Worm (Caenorhabditis elegans) whole organism, late embryonic: Measurements from ENCODE around the gene tra-4.

Source experiments
- F13H6.1 ChIP-seq: sonication (generic microtip); optimal IDR thresholded peaks from 2 replicates; lab custom pipeline; 2016; ENCODE audit warnings: missing genetic modification characterization, missing compliant biosample characterization
- K02D7.2 ChIP-seq: sonication (generic microtip); optimal IDR thresholded peaks from 2 replicates; lab custom pipeline; 2017; ENCODE audit warnings: mild to moderate bottlenecking, missing genetic modification characterization, missing compliant biosample characterization
- ahr-1 ChIP-seq: sonication (generic microtip); optimal IDR thresholded peaks from 2 replicates; lab custom pipeline; 2016; ENCODE audit warnings: missing genetic modification characterization, missing compliant biosample characterization
- ama-1 ChIP-seq: fragments of 150-350 bp; optimal IDR thresholded peaks from 2 replicates; lab custom pipeline; 2014
- ceh-14 ChIP-seq: sonication (generic microtip); optimal IDR thresholded peaks from 2 replicates; lab custom pipeline; 2016; ENCODE audit warnings: missing genotype, missing genetic modification characterization, missing compliant biosample characterization
- ceh-18 ChIP-seq: sonication (generic microtip); optimal IDR thresholded peaks from 2 replicates; lab custom pipeline; 2016; ENCODE audit warnings: missing genetic modification characterization, missing compliant biosample characterization
- ceh-19 ChIP-seq: fragments of 200-800 bp; sonication (Bioruptor generic); optimal IDR thresholded peaks from 2 replicates; lab custom pipeline; 2018; ENCODE audit warnings: mild to moderate bottlenecking, missing genetic modification characterization, missing compliant biosample characterization
- ceh-24 ChIP-seq: sonication (generic microtip); optimal IDR thresholded peaks from 2 replicates; lab custom pipeline; 2016; ENCODE audit warnings: mild to moderate bottlenecking, missing genetic modification characterization, missing compliant biosample characterization
- ceh-31 ChIP-seq: sonication (generic microtip); optimal IDR thresholded peaks from 2 replicates; lab custom pipeline; 2016; ENCODE audit warnings: missing genetic modification characterization, missing compliant biosample characterization
- ceh-34 ChIP-seq: sonication (generic microtip); optimal IDR thresholded peaks from 2 replicates; lab custom pipeline; 2016; ENCODE audit warnings: mild to moderate bottlenecking, missing genetic modification characterization, missing compliant biosample characterization
- ceh-48 ChIP-seq: sonication (generic microtip); optimal IDR thresholded peaks from 2 replicates; lab custom pipeline; 2016; ENCODE audit warnings: missing genetic modification characterization, inconsistent platforms, missing compliant biosample characterization
- ceh-9 ChIP-seq: sonication (generic microtip); optimal IDR thresholded peaks from 2 replicates; lab custom pipeline; 2016; ENCODE audit warnings: mild to moderate bottlenecking, missing genetic modification characterization, inconsistent platforms, missing compliant biosample characterization
- che-1 ChIP-seq: sonication (generic microtip); optimal IDR thresholded peaks from 2 replicates; lab custom pipeline; 2016; ENCODE audit warnings: mild to moderate bottlenecking, missing genetic modification characterization, missing compliant biosample characterization
- dmd-4 ChIP-seq: sonication (generic microtip); optimal IDR thresholded peaks from 2 replicates; lab custom pipeline; 2016; ENCODE audit warnings: borderline replicate concordance, missing genetic modification characterization, missing compliant biosample characterization
- dve-1 ChIP-seq: sonication (generic microtip); optimal IDR thresholded peaks from 2 replicates; lab custom pipeline; 2017; ENCODE audit warnings: antibody characterized with exemption, mild to moderate bottlenecking, missing genetic modification characterization, missing compliant biosample characterization
- elt-2 ChIP-seq: sonication (generic microtip); optimal IDR thresholded peaks from 2 replicates; lab custom pipeline; 2016; ENCODE audit warnings: missing genetic modification reagents, missing genetic modification characterization, missing compliant biosample characterization
- ets-4 ChIP-seq: sonication (generic microtip); optimal IDR thresholded peaks from 2 replicates; lab custom pipeline; 2016; ENCODE audit warnings: missing genetic modification characterization, missing compliant biosample characterization
- eyg-1 ChIP-seq: sonication (generic microtip); optimal IDR thresholded peaks from 2 replicates; lab custom pipeline; 2016; ENCODE audit warnings: missing genotype, missing genetic modification characterization, missing compliant biosample characterization
- fkh-10 ChIP-seq: fragments of 150-350 bp; optimal IDR thresholded peaks from 2 replicates; lab custom pipeline; 2014; ENCODE audit warnings: missing biosample characterization, missing genetic modification reagents, missing genetic modification characterization
- fkh-6 ChIP-seq: sonication (generic microtip); optimal IDR thresholded peaks from 2 replicates; lab custom pipeline; 2016; ENCODE audit warnings: missing genetic modification characterization, missing compliant biosample characterization
- hlh-13 ChIP-seq: fragments of 200-800 bp; sonication (Bioruptor generic); optimal IDR thresholded peaks from 2 replicates; lab custom pipeline; 2018; ENCODE audit warnings: mild to moderate bottlenecking, missing genetic modification characterization, missing compliant biosample characterization
- hlh-6 ChIP-seq: sonication (generic microtip); optimal IDR thresholded peaks from 2 replicates; lab custom pipeline; 2016; ENCODE audit warnings: missing genotype, missing genetic modification characterization, missing compliant biosample characterization
- hlh-8 ChIP-seq: sonication (generic microtip); optimal IDR thresholded peaks from 2 replicates; lab custom pipeline; 2016; ENCODE audit warnings: missing genotype, missing genetic modification characterization, missing compliant biosample characterization
- madf-2 ChIP-seq: sonication (generic microtip); optimal IDR thresholded peaks from 2 replicates; lab custom pipeline; 2017; ENCODE audit warnings: missing genetic modification characterization, missing compliant biosample characterization
- mec-3 ChIP-seq: sonication (generic microtip); optimal IDR thresholded peaks from 2 replicates; lab custom pipeline; 2016; ENCODE audit warnings: borderline replicate concordance, missing genetic modification characterization, missing compliant biosample characterization
- nfya-1 ChIP-seq: sonication (generic microtip); optimal IDR thresholded peaks from 2 replicates; lab custom pipeline; 2017; ENCODE audit warnings: missing genetic modification characterization, mild to moderate bottlenecking, missing compliant biosample characterization, antibody characterized with exemption, moderate library complexity
- pag-3 ChIP-seq: sonication (generic microtip); optimal IDR thresholded peaks from 2 replicates; lab custom pipeline; 2016; ENCODE audit warnings: missing compliant biosample characterization, missing genetic modification characterization, borderline replicate concordance
- pqm-1 ChIP-seq: sonication (generic microtip); optimal IDR thresholded peaks from 2 replicates; lab custom pipeline; 2016; ENCODE audit warnings: missing genetic modification characterization, missing compliant biosample characterization
- pros-1 ChIP-seq: fragments of 150-350 bp; optimal IDR thresholded peaks from 2 replicates; lab custom pipeline; 2014; ENCODE audit warnings: missing biosample characterization, missing genetic modification reagents, missing genetic modification characterization
- ref-2 ChIP-seq: sonication (generic microtip); optimal IDR thresholded peaks from 2 replicates; lab custom pipeline; 2016; ENCODE audit warnings: missing genetic modification characterization, missing compliant biosample characterization
- rnt-1 ChIP-seq: sonication (generic microtip); optimal IDR thresholded peaks from 2 replicates; lab custom pipeline; 2016; ENCODE audit warnings: missing genetic modification characterization, missing compliant biosample characterization
- sox-4 ChIP-seq: sonication (generic microtip); optimal IDR thresholded peaks from 2 replicates; lab custom pipeline; 2017; ENCODE audit warnings: mild to moderate bottlenecking, missing genetic modification characterization, inconsistent platforms, missing compliant biosample characterization
- syd-9 ChIP-seq: sonication (generic microtip); optimal IDR thresholded peaks from 2 replicates; lab custom pipeline; 2016; ENCODE audit warnings: mild to moderate bottlenecking, missing genetic modification characterization, moderate library complexity, missing compliant biosample characterization
- tbx-2 ChIP-seq: sonication (generic microtip); optimal IDR thresholded peaks from 2 replicates; lab custom pipeline; 2016; ENCODE audit warnings: missing genetic modification characterization, missing compliant biosample characterization
- tbx-7 ChIP-seq: sonication (generic microtip); optimal IDR thresholded peaks from 2 replicates; lab custom pipeline; 2016; ENCODE audit warnings: missing genotype, missing genetic modification characterization, missing compliant biosample characterization
- ttx-3 ChIP-seq: sonication (generic microtip); optimal IDR thresholded peaks from 2 replicates; lab custom pipeline; 2016; ENCODE audit warnings: missing genetic modification reagents, missing genetic modification characterization, missing compliant biosample characterization
- unc-3 ChIP-seq, 2 experiments: fragments of 200-800 bp in 1 of 2; sonication (Bioruptor generic) in 1 of 2; sonication (generic microtip) in 1 of 2; conservative IDR thresholded peaks in 1 of 2; optimal IDR thresholded peaks in 1 of 2; 2 replicates each; pipeline versions ENCODE4 v1.3.6 to Lab custom; 2016 to 2022; ENCODE audit warnings: missing compliant biosample characterization in 2 of 2, missing genetic modification characterization in 2 of 2, missing genetic modification reagents in 1 of 2
- unc-42 ChIP-seq: sonication (generic microtip); optimal IDR thresholded peaks from 2 replicates; lab custom pipeline; 2016; ENCODE audit warnings: missing genotype, missing genetic modification characterization, missing compliant biosample characterization
- unc-55 ChIP-seq: sonication (generic microtip); optimal IDR thresholded peaks from 2 replicates; lab custom pipeline; 2017; ENCODE audit warnings: missing biosample characterization, missing genetic modification reagents, missing genetic modification characterization
- unc-86 ChIP-seq: sonication (generic microtip); optimal IDR thresholded peaks from 2 replicates; lab custom pipeline; 2016; ENCODE audit warnings: missing genetic modification characterization, missing compliant biosample characterization
- zip-5 ChIP-seq: sonication (generic microtip); optimal IDR thresholded peaks from 2 replicates; lab custom pipeline; 2016; ENCODE audit warnings: missing genetic modification characterization, missing compliant biosample characterization
- ztf-16 ChIP-seq: sonication (generic microtip); optimal IDR thresholded peaks from 2 replicates; lab custom pipeline; 2017; ENCODE audit warnings: missing genetic modification characterization, missing compliant biosample characterization

The tra-4 gene

DNA sequence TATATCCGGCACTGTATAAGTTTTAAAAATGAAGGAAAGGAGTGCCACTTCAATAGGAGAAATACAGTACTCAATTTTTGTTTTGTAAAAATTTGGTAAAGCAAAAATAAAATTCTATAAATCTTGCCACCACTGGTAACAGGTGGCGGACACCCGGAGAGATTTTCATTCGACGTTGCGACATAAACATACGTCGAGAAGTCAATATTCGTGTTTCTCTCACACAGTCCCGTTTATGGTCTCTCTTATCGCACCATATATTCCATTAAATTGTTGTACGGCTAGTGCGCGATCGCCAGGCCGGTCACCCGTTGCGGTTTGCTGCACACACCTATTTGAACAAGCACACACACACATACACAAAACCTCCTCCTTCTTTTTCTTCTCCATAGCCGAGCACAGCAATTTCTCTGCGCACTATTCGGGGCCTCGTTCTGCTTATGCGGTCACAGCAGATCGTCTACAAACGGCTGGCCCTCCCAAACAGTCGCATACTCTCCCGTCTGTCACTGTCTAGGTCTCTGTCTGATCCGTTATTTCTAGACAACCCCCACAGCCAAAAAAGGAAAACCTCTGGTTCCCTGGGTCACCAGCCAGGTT lies 43.6 kb upstream of the tra-4 start (continued):
- no peak for TF ChIP-seq madf-2 (tag; lab: Kevin White, UChicago)
- peak; percentile 13 for TF ChIP-seq ceh-34 (tag; lab: Kevin White, UChicago)
- TF ChIP-seq ceh-24 (tag; lab: Kevin White, UChicago), result no peak
- TF ChIP-seq ahr-1 (tag; lab: Kevin White, UChicago), result no peak
- TF ChIP-seq pros-1, result no peak
- TF ChIP-seq ama-1 (lab: Kevin White, UChicago), result no peak
- no peak for TF ChIP-seq rnt-1
- TF ChIP-seq che-1 (tag; lab: Kevin White, UChicago), result peak; percentile 18
- peak; percentile 68 for TF ChIP-seq tbx-2 (tag; lab: Kevin White, UChicago)
- no peak for TF ChIP-seq unc-55 (GFP tag; lab: Kevin White, UChicago)
- TF ChIP-seq nfya-1 (tag; lab: Kevin White, UChicago), result no peak
- TF ChIP-seq K02D7.2 (tag; lab: Kevin White, UChicago), result no peak
- TF ChIP-seq elt-2 (tag; lab: Kevin White, UChicago), result peak; percentile 33
- TF ChIP-seq ceh-18 (tag; lab: Kevin White, UChicago), result no peak
- TF ChIP-seq dmd-4, result no peak
- TF ChIP-seq ceh-31 (tag; lab: Kevin White, UChicago), result peak; percentile 29
- TF ChIP-seq unc-3 (GFP tag; conservative IDR thresholded peaks at IDR 0.05; lab: Robert Waterston, UW), result no peak
- no peak for TF ChIP-seq unc-3 (tag; optimal IDR thresholded peaks at IDR 0.05; lab: Kevin White, UChicago)
- TF ChIP-seq sox-4, result no peak
- no peak for TF ChIP-seq hlh-8 (tag; lab: Kevin White, UChicago)
- no peak for TF ChIP-seq unc-42 (tag; lab: Kevin White, UChicago)
- TF ChIP-seq eyg-1 (tag; lab: Kevin White, UChicago), result no peak
- no peak for TF ChIP-seq fkh-6 (tag; lab: Kevin White, UChicago)
- TF ChIP-seq fkh-10 (GFP tag; lab: Kevin White, UChicago), result no peak
- no peak for TF ChIP-seq ztf-16
- peak; percentile 39 for TF ChIP-seq ref-2 (tag; lab: Kevin White, UChicago)
- no peak for TF ChIP-seq F13H6.1
- TF ChIP-seq ets-4 (tag; lab: Kevin White, UChicago), result no peak
- TF ChIP-seq mec-3 (tag; lab: Kevin White, UChicago), result no peak
- no peak for TF ChIP-seq unc-86 (tag; lab: Kevin White, UChicago)
- TF ChIP-seq hlh-13 (GFP tag; lab: Kevin White, UChicago), result no peak
- TF ChIP-seq pag-3 (tag; lab: Kevin White, UChicago), result no peak

DNA sequence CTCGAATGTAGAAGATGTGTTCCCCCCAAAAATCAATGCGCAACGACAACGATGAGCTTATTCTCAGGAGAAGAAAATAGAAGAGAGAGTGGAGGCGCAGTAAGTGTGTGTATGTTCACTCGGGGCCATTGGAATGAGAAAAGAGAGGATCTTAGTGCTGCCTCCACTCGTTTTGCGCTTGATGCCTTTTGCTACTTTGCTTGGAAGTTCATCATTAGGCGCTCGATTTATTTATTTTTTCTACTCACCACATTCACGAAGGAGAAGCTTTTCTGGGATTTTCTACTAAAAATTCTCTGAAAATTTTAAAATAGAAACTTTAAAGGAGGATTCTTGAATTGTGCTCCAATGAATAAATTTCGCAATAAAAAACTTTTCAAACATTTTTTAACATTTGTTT lies 40.9 kb upstream of the tra-4 start, which contains the start of gene F52B10.3:
TSS of gene F52B10.3 (minus strand) at position 101 of the 400 bp plus-strand sequence.
- TF ChIP-seq ceh-48 (peak; percentile 64), F13H6.1 (no peak), nfya-1 (tag; lab: Kevin White, UChicago) (peak; percentile 5), elt-2 (tag; lab: Kevin White, UChicago) (peak; percentile 1)

DNA sequence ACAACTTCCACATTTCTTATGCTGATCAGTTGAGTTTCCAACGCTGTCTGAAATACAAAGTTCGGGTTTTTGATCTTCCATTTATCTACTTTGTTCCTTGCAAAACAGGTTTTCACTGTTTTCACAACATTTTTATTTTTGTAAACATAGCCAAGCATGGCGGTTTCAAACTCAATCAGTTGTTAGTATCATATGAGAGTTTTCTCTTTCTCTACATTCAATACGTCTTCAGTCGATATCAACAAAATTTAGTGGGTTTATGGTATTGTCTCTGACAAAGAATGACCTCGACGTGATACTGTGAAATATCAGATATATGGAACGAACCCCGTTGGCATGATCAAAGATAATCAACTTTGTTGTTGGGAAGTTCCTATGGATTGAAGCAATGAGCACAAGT lies 38.2 kb upstream of the tra-4 start:
- TF ChIP-seq ceh-9 (tag; lab: Kevin White, UChicago) (no peak), ttx-3 (no peak), ceh-14 (no peak), zip-5 (tag; lab: Kevin White, UChicago) (no peak), hlh-8 (tag; lab: Kevin White, UChicago) (no peak), tbx-7 (tag; lab: Kevin White, UChicago) (no peak), nfya-1 (tag; lab: Kevin White, UChicago) (no peak), dve-1 (tag; lab: Kevin White, UChicago) (no peak), unc-42 (tag; lab: Kevin White, UChicago) (no peak), syd-9 (tag; lab: Kevin White, UChicago) (no peak), unc-86 (tag; lab: Kevin White, UChicago) (no peak), ama-1 (lab: Kevin White, UChicago) (no peak), ceh-19 (GFP tag; lab: Kevin White, UChicago) (no peak), ceh-34 (tag; lab: Kevin White, UChicago) (no peak), sox-4 (no peak), hlh-6 (tag; lab: Kevin White, UChicago) (no peak), ceh-48 (no peak), pqm-1 (no peak)
